Worm (Caenorhabditis elegans) whole organism, early embryonic: ENCODE measurements around the gene C08B6.14.

Experiments
- B0310.2 ChIP-seq: sonication (generic microtip); optimal IDR thresholded peaks from 2 replicates; lab custom pipeline; 2016; ENCODE audit warnings: mild to moderate bottlenecking, missing genetic modification characterization, missing compliant biosample characterization
- F13C5.2 ChIP-seq: sonication (generic microtip); optimal IDR thresholded peaks from 2 replicates; lab custom pipeline; 2017; ENCODE audit warnings: mild to moderate bottlenecking, missing genetic modification characterization, inconsistent platforms, missing compliant biosample characterization
- aly-1 ChIP-seq: sonication (generic microtip); optimal IDR thresholded peaks from 2 replicates; lab custom pipeline; 2016; ENCODE audit warnings: missing genetic modification characterization, missing compliant biosample characterization
- ama-1 ChIP-seq: fragments of 150-350 bp; optimal IDR thresholded peaks from 2 replicates; lab custom pipeline; 2014
- ceh-13 ChIP-seq: fragments of 200-800 bp; sonication (Bioruptor generic); optimal IDR thresholded peaks from 2 replicates; lab custom pipeline; 2018; ENCODE audit warnings: mild to moderate bottlenecking, missing genetic modification characterization, missing compliant biosample characterization
- ceh-36 ChIP-seq: sonication (generic microtip); optimal IDR thresholded peaks from 2 replicates; lab custom pipeline; 2016; ENCODE audit warnings: missing genetic modification characterization, inconsistent platforms, missing compliant biosample characterization
- ets-7 ChIP-seq: sonication (generic microtip); optimal IDR thresholded peaks from 2 replicates; lab custom pipeline; 2016; ENCODE audit warnings: missing genotype, missing genetic modification characterization, missing compliant biosample characterization
- flt-1 ChIP-seq: fragments of 200-800 bp; sonication (Bioruptor generic); IDR thresholded peaks from 2 replicates; pipeline ENCODE4 v1.3.6; 2022; ENCODE audit warnings: missing genetic modification characterization, missing compliant biosample characterization
- hmbx-1 ChIP-seq: sonication (generic microtip); optimal IDR thresholded peaks from 2 replicates; lab custom pipeline; 2016; ENCODE audit warnings: mild to moderate bottlenecking, missing genetic modification characterization, missing compliant biosample characterization
- hmg-4 ChIP-seq: fragments of 200-800 bp; sonication (Bioruptor generic); optimal IDR thresholded peaks from 2 replicates; lab custom pipeline; 2018; ENCODE audit warnings: mild to moderate bottlenecking, missing genetic modification characterization, missing compliant biosample characterization
- hnd-1 ChIP-seq: sonication (generic microtip); optimal IDR thresholded peaks from 2 replicates; lab custom pipeline; 2016; ENCODE audit warnings: missing genetic modification characterization, missing compliant biosample characterization
- pes-1 ChIP-seq: fragments of 200-800 bp; sonication (Bioruptor generic); IDR thresholded peaks from 2 replicates; pipeline ENCODE4 v1.3.6; 2022; ENCODE audit warnings: missing genetic modification reagents, missing genetic modification characterization, missing compliant biosample characterization
- scrt-1 ChIP-seq: fragments of 200-800 bp; sonication (Bioruptor generic); IDR thresholded peaks from 2 replicates; pipeline ENCODE4 v1.3.6; 2022; ENCODE audit warnings: missing genetic modification characterization, missing compliant biosample characterization
- sea-1 ChIP-seq: fragments of 200-800 bp; sonication (Bioruptor generic); conservative IDR thresholded peaks from 2 replicates; pipeline ENCODE4 v1.3.6; 2022; ENCODE audit warnings: missing genetic modification characterization, missing compliant biosample characterization
- tbx-11 ChIP-seq: fragments of 200-800 bp; sonication (Bioruptor generic); IDR thresholded peaks from 2 replicates; pipeline ENCODE4 v1.3.6; 2022; ENCODE audit warnings: missing genetic modification characterization, missing compliant biosample characterization
- tbx-37 ChIP-seq: fragments of 200-800 bp; sonication (Bioruptor generic); conservative IDR thresholded peaks from 2 replicates; pipeline ENCODE4 v1.3.6; 2022; ENCODE audit warnings: missing genetic modification reagents, missing genetic modification characterization, missing compliant biosample characterization
- tra-4 ChIP-seq: sonication (generic microtip); optimal IDR thresholded peaks from 2 replicates; lab custom pipeline; 2017; ENCODE audit warnings: missing genetic modification characterization, missing compliant biosample characterization

The C08B6.14 gene

ce11 chrV:10117465-10117864, 15.6 kb upstream of the C08B6.14 start, which contains the start of gene C08B6.5:
TSS of gene C08B6.5 (plus strand) at chrV:10117765.
- TF ChIP-seq tbx-11 (GFP tag; lab: Robert Waterston, UW) (no peak), flt-1 (GFP tag; lab: Robert Waterston, UW) (no peak), sea-1 (GFP tag; lab: Robert Waterston, UW) (no peak), tra-4 (tag; lab: Kevin White, UChicago) (no peak)

ce11 chrV:10114329-10114728, 12.5 kb upstream of the C08B6.14 start, which contains the start of gene cht-5:
TSS of gene cht-5 (plus strand) at chrV:10114629.
- TF ChIP-seq tra-4 (tag; lab: Kevin White, UChicago) (no peak), F13C5.2 (tag; lab: Kevin White, UChicago) (no peak), scrt-1 (GFP tag; lab: Robert Waterston, UW) (no peak), ceh-13 (GFP tag; lab: Kevin White, UChicago) (no peak), ets-7 (tag; lab: Kevin White, UChicago) (no peak), ama-1 (lab: Kevin White, UChicago) (no peak), hnd-1 (tag; lab: Kevin White, UChicago) (no peak), pes-1 (no peak), flt-1 (GFP tag; lab: Robert Waterston, UW) (no peak), tbx-37 (GFP tag; lab: Robert Waterston, UW) (no peak), hmg-4 (GFP tag; lab: Kevin White, UChicago) (no peak), B0310.2 (tag; lab: Kevin White, UChicago) (no peak), tbx-11 (GFP tag; lab: Robert Waterston, UW) (no peak), hmbx-1 (tag; lab: Kevin White, UChicago) (no peak), ceh-36 (tag; lab: Kevin White, UChicago) (no peak), aly-1 (tag; lab: Kevin White, UChicago) (no peak)

- no peak for TF ChIP-seq ceh-13 (GFP tag; lab: Kevin White, UChicago)
- TF ChIP-seq pes-1 = no peak
- TF ChIP-seq sea-1 (GFP tag; lab: Robert Waterston, UW) = no peak
- TF ChIP-seq hmbx-1 (tag; lab: Kevin White, UChicago) = no peak
- no peak for TF ChIP-seq F13C5.2 (tag; lab: Kevin White, UChicago)
- no peak for TF ChIP-seq scrt-1 (GFP tag; lab: Robert Waterston, UW)
- no peak for TF ChIP-seq tra-4 (tag; lab: Kevin White, UChicago)
- TF ChIP-seq ets-7 (tag; lab: Kevin White, UChicago) = no peak
- TF ChIP-seq hmg-4 (GFP tag; lab: Kevin White, UChicago) = no peak
- TF ChIP-seq hnd-1 (tag; lab: Kevin White, UChicago) = no peak
- no peak for TF ChIP-seq ama-1 (lab: Kevin White, UChicago)
- no peak for TF ChIP-seq aly-1 (tag; lab: Kevin White, UChicago)
- no peak for TF ChIP-seq tbx-11 (GFP tag; lab: Robert Waterston, UW)
- no peak for TF ChIP-seq ceh-36 (tag; lab: Kevin White, UChicago)
- no peak for TF ChIP-seq flt-1 (GFP tag; lab: Robert Waterston, UW)
- TF ChIP-seq tbx-37 (GFP tag; lab: Robert Waterston, UW) = no peak
- no peak for TF ChIP-seq B0310.2 (tag; lab: Kevin White, UChicago)
Measured at ce11 chrV:10112187-10112586, 10.4 kb upstream of the C08B6.14 start, which contains the start of gene C08B6.3. TSS of gene C08B6.3 (minus strand) at chrV:10112287.

ce11 chrV:10111129-10111528, 9.3 kb upstream of the C08B6.14 start:
- TF ChIP-seq aly-1 (tag; lab: Kevin White, UChicago) (no peak), pes-1 (no peak), ceh-13 (GFP tag; lab: Kevin White, UChicago) (no peak), ets-7 (tag; lab: Kevin White, UChicago) (no peak), hmbx-1 (tag; lab: Kevin White, UChicago) (no peak)

ce11 chrV:10107309-10107708, 5.5 kb upstream of the C08B6.14 start, which contains the start of gene C08B6.11:
TSS of gene C08B6.11 (plus strand) at chrV:10107609.
- no peak for TF ChIP-seq hnd-1 (tag; lab: Kevin White, UChicago)
- no peak for TF ChIP-seq ceh-13 (GFP tag; lab: Kevin White, UChicago)
- no peak for TF ChIP-seq flt-1 (GFP tag; lab: Robert Waterston, UW)
- no peak for TF ChIP-seq B0310.2 (tag; lab: Kevin White, UChicago)
- no peak for TF ChIP-seq ama-1 (lab: Kevin White, UChicago)
- no peak for TF ChIP-seq pes-1
- no peak for TF ChIP-seq ceh-36 (tag; lab: Kevin White, UChicago)
- TF ChIP-seq scrt-1 (GFP tag; lab: Robert Waterston, UW) = no peak
- no peak for TF ChIP-seq tbx-37 (GFP tag; lab: Robert Waterston, UW)
- TF ChIP-seq aly-1 (tag; lab: Kevin White, UChicago) = no peak
- no peak for TF ChIP-seq hmbx-1 (tag; lab: Kevin White, UChicago)
- TF ChIP-seq F13C5.2 (tag; lab: Kevin White, UChicago) = no peak
- TF ChIP-seq ets-7 (tag; lab: Kevin White, UChicago) = no peak
- TF ChIP-seq hmg-4 (GFP tag; lab: Kevin White, UChicago) = no peak
- no peak for TF ChIP-seq tbx-11 (GFP tag; lab: Robert Waterston, UW)
- TF ChIP-seq sea-1 (GFP tag; lab: Robert Waterston, UW) = no peak
- TF ChIP-seq tra-4 (tag; lab: Kevin White, UChicago) = no peak

ce11 chrV:10105412-10105811, 3.6 kb upstream of the C08B6.14 start, which contains the start of gene C08B6.2:
TSS of gene C08B6.2 (plus strand) at chrV:10105712.
- TF ChIP-seq flt-1 (GFP tag; lab: Robert Waterston, UW) (no peak), tbx-11 (GFP tag; lab: Robert Waterston, UW) (no peak), ceh-36 (tag; lab: Kevin White, UChicago) (no peak), F13C5.2 (tag; lab: Kevin White, UChicago) (no peak)

- no peak for TF ChIP-seq scrt-1 (GFP tag; lab: Robert Waterston, UW)
Measured at ce11 chrV:10104785-10105310, 3.0 kb upstream of the C08B6.14 start, which contains the start of gene ugt-17. TSS of gene ugt-17 (minus strand) at chrV:10104964.
